Fruit fly (Drosophila melanogaster): Measurements from ENCODE around the gene CG14292.
A peak's percentile ranks its signal among the peaks of the same experiment; 100 is the strongest.

The CG14292 gene

dm6 chr3R:18905921-18906878 lies 745 bp upstream of the CG14292 start, which contains the start of gene EndoA (continued):
- TF ChIP-seq CG9932 (GFP tag; IDR thresholded peaks at IDR 0.05) = peak; percentile 63; the same call in 1 of the 2 replicates
- TF ChIP-seq CG2712 (tag; optimal IDR thresholded peaks at IDR 0.05) = peak; percentile 75
- peak; percentile 68 for TF ChIP-seq Dll (GFP tag; IDR thresholded peaks at IDR 0.05; ENCODE audit: partially characterized antibody)
- TF ChIP-seq MBD-R2 (GFP tag; IDR thresholded peaks at IDR 0.05) = peak; percentile 58
- TF ChIP-seq CG11696 (GFP tag; IDR thresholded peaks at IDR 0.05) = no peak
- TF ChIP-seq CG4730 (GFP tag; IDR thresholded peaks at IDR 0.05) = no peak
- TF ChIP-seq CG3281 (GFP tag; optimal IDR thresholded peaks at IDR 0.05) = peak; percentile 40
- 0 out of 4 replicates have a peak, but pooled peaks have one; percentile 14 for TF ChIP-seq chinmo (GFP tag; IDR thresholded peaks at IDR 0.05; ENCODE audit: partially characterized antibody)
- no peak for TF ChIP-seq tup (GFP tag; optimal IDR thresholded peaks at IDR 0.05)
- TF ChIP-seq CG6654 (GFP tag; optimal IDR thresholded peaks at IDR 0.05) = no peak
- TF ChIP-seq cas (GFP tag; IDR thresholded peaks at IDR 0.05) = no peak
- no peak for TF ChIP-seq ro (GFP tag; IDR thresholded peaks at IDR 0.05)
- 0 out of 2 replicates have a peak, but pooled peaks have one; percentile 12 for TF ChIP-seq wdn (GFP tag; IDR thresholded peaks at IDR 0.05)
- no peak for TF ChIP-seq so (GFP tag; IDR thresholded peaks at IDR 0.05)
- peak; percentile 56 for TF ChIP-seq Lhr (GFP tag; optimal IDR thresholded peaks at IDR 0.05)
- peak; percentile 73 for TF ChIP-seq CG11504 (tag; optimal IDR thresholded peaks at IDR 0.05)
- no peak for TF ChIP-seq corto (GFP tag; optimal IDR thresholded peaks at IDR 0.05)
- peak; percentile 5 for TF ChIP-seq CG3407 (GFP tag; optimal IDR thresholded peaks at IDR 0.05)
- TF ChIP-seq CG18599 (GFP tag; optimal IDR thresholded peaks at IDR 0.05) = peak; percentile 61
- TF ChIP-seq trem (tag; optimal IDR thresholded peaks at IDR 0.05) = peak; percentile 49
- TF ChIP-seq CG11093 (GFP tag; IDR thresholded peaks at IDR 0.05) = no peak
- no peak for TF ChIP-seq CG12236 (GFP tag; optimal IDR thresholded peaks at IDR 0.05)
- peak; percentile 32 for TF ChIP-seq CG3838 (GFP tag; optimal IDR thresholded peaks at IDR 0.05)
- TF ChIP-seq Ada2b (GFP tag; IDR thresholded peaks at IDR 0.05) = peak; percentile 27; the same call in 1 of the 2 replicates
- TF ChIP-seq ewg (GFP tag; optimal IDR thresholded peaks at IDR 0.05) = no peak
- TF ChIP-seq z (GFP tag; IDR thresholded peaks at IDR 0.05) = no peak
- TF ChIP-seq dan (GFP tag; IDR thresholded peaks at IDR 0.05) = no peak
- no peak for TF ChIP-seq pfk (GFP tag; optimal IDR thresholded peaks at IDR 0.05)
- peak; percentile 54; the same call in 1 of the 2 replicates for TF ChIP-seq Ptx1 (GFP tag; IDR thresholded peaks at IDR 0.05)
- no peak for TF ChIP-seq jing (GFP tag; optimal IDR thresholded peaks at IDR 0.05)
- TF ChIP-seq sisA (GFP tag; IDR thresholded peaks at IDR 0.05) = no peak
- no peak for TF ChIP-seq Hr39 (optimal IDR thresholded peaks at IDR 0.05)
- TF ChIP-seq sd (tag; optimal IDR thresholded peaks at IDR 0.05) = peak; percentile 36
- TF ChIP-seq Dp (GFP tag; optimal IDR thresholded peaks at IDR 0.05) = peak; percentile 53
- TF ChIP-seq Hmr (GFP tag; optimal IDR thresholded peaks at IDR 0.05) = peak; percentile 78
- TF ChIP-seq peb (GFP tag; IDR thresholded peaks at IDR 0.05) = no peak
- TF ChIP-seq luna (GFP tag; optimal IDR thresholded peaks at IDR 0.05) = no peak
- peak; percentile 80 for TF ChIP-seq CG8924 (tag; optimal IDR thresholded peaks at IDR 0.05)
- no peak for TF ChIP-seq CG30431 (GFP tag; optimal IDR thresholded peaks at IDR 0.05)
- TF ChIP-seq esg (GFP tag; conservative IDR thresholded peaks at IDR 0.05) = no peak
- no peak for TF ChIP-seq ham (GFP tag; IDR thresholded peaks at IDR 0.05)
- no peak for TF ChIP-seq fru (optimal IDR thresholded peaks at IDR 0.05)
- peak; percentile 35 for TF ChIP-seq Rfx (GFP tag; IDR thresholded peaks at IDR 0.05)
- peak; percentile 44 for TF ChIP-seq gcm (GFP tag; optimal IDR thresholded peaks at IDR 0.05)
- no peak for TF ChIP-seq CG13123 (GFP tag; optimal IDR thresholded peaks at IDR 0.05)
- no peak for TF ChIP-seq cg (GFP tag; optimal IDR thresholded peaks at IDR 0.05)
- peak; percentile 51 for TF ChIP-seq CG10543 (GFP tag; optimal IDR thresholded peaks at IDR 0.05)
- TF ChIP-seq CG13775 (GFP tag; optimal IDR thresholded peaks at IDR 0.05) = peak; percentile 24
- TF ChIP-seq CG7963 (GFP tag; IDR thresholded peaks at IDR 0.05; ENCODE audit: partially characterized antibody) = peak; percentile 67; the same call in 2 of the 3 replicates
